Worm (Caenorhabditis elegans) whole organism, L4/young adult: ENCODE measurements around the gene K08F4.12.

ENCODE experiments used
- W03F9.2 ChIP-seq: fragments of 150-350 bp; optimal IDR thresholded peaks from 2 replicates; lab custom pipeline; 2014; ENCODE audit warnings: missing biosample characterization, missing genetic modification characterization
- dao-5 ChIP-seq: sonication (generic microtip); optimal IDR thresholded peaks from 2 replicates; lab custom pipeline; 2016; ENCODE audit warnings: missing genotype, missing genetic modification characterization, moderate library complexity, missing compliant biosample characterization
- him-1 ChIP-seq: sonication (generic microtip); optimal IDR thresholded peaks from 2 replicates; lab custom pipeline; 2016; ENCODE audit warnings: missing genotype, missing genetic modification reagents, missing genetic modification characterization, missing compliant biosample characterization

K08F4.12 gene

ce11 chrIV:10137804-10138203, at the start of gene K08F4.12:
TSS of gene K08F4.12 (plus strand) at chrIV:10138104.
- no peak for TF ChIP-seq W03F9.2 (tag; lab: Kevin White, UChicago)
- TF ChIP-seq him-1 (tag; lab: Kevin White, UChicago) = no peak
- no peak for TF ChIP-seq dao-5 (tag; lab: Kevin White, UChicago)

- TF ChIP-seq W03F9.2 (tag; lab: Kevin White, UChicago) (no peak), him-1 (tag; lab: Kevin White, UChicago) (no peak), dao-5 (tag; lab: Kevin White, UChicago) (no peak)
Observed at ce11 chrIV:10089777-10090176, 48.1 kb upstream of the K08F4.12 start, which contains the start of gene ttr-39. TSS of gene ttr-39 (minus strand) at chrIV:10089877.

- TF ChIP-seq him-1 (tag; lab: Kevin White, UChicago) = no peak
- no peak for TF ChIP-seq dao-5 (tag; lab: Kevin White, UChicago)
- TF ChIP-seq W03F9.2 (tag; lab: Kevin White, UChicago) = no peak
Observed at ce11 chrIV:10090358-10090757, 47.5 kb upstream of the K08F4.12 start, which contains the start of gene ttbk-5. TSS of gene ttbk-5 (plus strand) at chrIV:10090658.

ce11 chrIV:10095171-10095570, 42.7 kb upstream of the K08F4.12 start, which contains the start of the genes C04G2.5 and msp-36:
TSS of gene C04G2.5 (minus strand) at chrIV:10095271.
TSS of gene msp-36 (plus strand) at chrIV:10095433.
- no peak for TF ChIP-seq him-1 (tag; lab: Kevin White, UChicago)
- TF ChIP-seq W03F9.2 (tag; lab: Kevin White, UChicago) = no peak
- TF ChIP-seq dao-5 (tag; lab: Kevin White, UChicago) = no peak

- TF ChIP-seq him-1 (tag; lab: Kevin White, UChicago) = no peak
- no peak for TF ChIP-seq dao-5 (tag; lab: Kevin White, UChicago)
- no peak for TF ChIP-seq W03F9.2 (tag; lab: Kevin White, UChicago)
Observed at ce11 chrIV:10096881-10097280, 41.0 kb upstream of the K08F4.12 start, which contains the start of gene dis-3. TSS of gene dis-3 (plus strand) at chrIV:10097202.

- TF ChIP-seq W03F9.2 (tag; lab: Kevin White, UChicago) (no peak), dao-5 (tag; lab: Kevin White, UChicago) (no peak), him-1 (tag; lab: Kevin White, UChicago) (no peak)
Observed at ce11 chrIV:10110417-10110816, 27.5 kb upstream of the K08F4.12 start, which contains the start of gene egl-38. TSS of gene egl-38 (minus strand) at chrIV:10110517.

- no peak for TF ChIP-seq dao-5 (tag; lab: Kevin White, UChicago)
- TF ChIP-seq him-1 (tag; lab: Kevin White, UChicago) = no peak
- no peak for TF ChIP-seq W03F9.2 (tag; lab: Kevin White, UChicago)
Observed at ce11 chrIV:10110870-10111269, 27.0 kb upstream of the K08F4.12 start.

ce11 chrIV:10111441-10111840, 26.5 kb upstream of the K08F4.12 start, which contains the start of gene spch-1:
TSS of gene spch-1 (minus strand) at chrIV:10111541.
- TF ChIP-seq him-1 (tag; lab: Kevin White, UChicago) (no peak), dao-5 (tag; lab: Kevin White, UChicago) (no peak), W03F9.2 (tag; lab: Kevin White, UChicago) (no peak)

- TF ChIP-seq him-1 (tag; lab: Kevin White, UChicago) (no peak), dao-5 (tag; lab: Kevin White, UChicago) (no peak), W03F9.2 (tag; lab: Kevin White, UChicago) (no peak)
Observed at ce11 chrIV:10112570-10112969, 25.3 kb upstream of the K08F4.12 start, which contains the start of gene nsph-3.2. TSS of gene nsph-3.2 (plus strand) at chrIV:10112870.

ce11 chrIV:10115142-10115541, 22.8 kb upstream of the K08F4.12 start, which contains the start of gene C04G2.10:
TSS of gene C04G2.10 (plus strand) at chrIV:10115442.
- TF ChIP-seq dao-5 (tag; lab: Kevin White, UChicago) (no peak), W03F9.2 (tag; lab: Kevin White, UChicago) (no peak), him-1 (tag; lab: Kevin White, UChicago) (no peak)

- no peak for TF ChIP-seq W03F9.2 (tag; lab: Kevin White, UChicago)
- no peak for TF ChIP-seq him-1 (tag; lab: Kevin White, UChicago)
- no peak for TF ChIP-seq dao-5 (tag; lab: Kevin White, UChicago)
Observed at ce11 chrIV:10116765-10117164, 21.1 kb upstream of the K08F4.12 start.

ce11 chrIV:10122205-10122604, 15.7 kb upstream of the K08F4.12 start, which contains the start of gene irld-21:
TSS of gene irld-21 (minus strand) at chrIV:10122305.
- TF ChIP-seq W03F9.2 (tag; lab: Kevin White, UChicago) (no peak), dao-5 (tag; lab: Kevin White, UChicago) (no peak), him-1 (tag; lab: Kevin White, UChicago) (no peak)

- TF ChIP-seq W03F9.2 (tag; lab: Kevin White, UChicago) = no peak
- TF ChIP-seq him-1 (tag; lab: Kevin White, UChicago) = no peak
- no peak for TF ChIP-seq dao-5 (tag; lab: Kevin White, UChicago)
Observed at ce11 chrIV:10126544-10126943, 11.4 kb upstream of the K08F4.12 start, which contains the start of gene ctf-18. TSS of gene ctf-18 (minus strand) at chrIV:10126644.

- TF ChIP-seq him-1 (tag; lab: Kevin White, UChicago) = no peak
- no peak for TF ChIP-seq W03F9.2 (tag; lab: Kevin White, UChicago)
- no peak for TF ChIP-seq dao-5 (tag; lab: Kevin White, UChicago)
Observed at ce11 chrIV:10128446-10128845, 9.5 kb upstream of the K08F4.12 start.
